Worm (Caenorhabditis elegans): ENCODE measurements around the gene math-24.

Gene math-24

ce11 chrII:1949119-1949518 is 49.1 kb downstream of the math-24 start (continued):
- TF ChIP-seq mep-1 (tag; optimal IDR thresholded peaks at IDR 0.05) (no peak), zfp-3 (GFP tag; conservative IDR thresholded peaks at IDR 0.05) (no peak), ceh-20 (GFP tag; IDR thresholded peaks at IDR 0.05) (no peak), mxl-2 (GFP tag; conservative IDR thresholded peaks at IDR 0.05) (no peak), aha-1 (tag) (peak; percentile 26), nhr-6 (tag; optimal IDR thresholded peaks at IDR 0.05) (peak; percentile 5), duxl-1 (tag; optimal IDR thresholded peaks at IDR 0.05; ENCODE audit: poor library complexity) (peak; percentile 79), zfp-2 (tag; optimal IDR thresholded peaks at IDR 0.05) (no peak), ctbp-1 (GFP tag; IDR thresholded peaks at IDR 0.05) (no peak), php-3 (GFP tag; IDR thresholded peaks at IDR 0.05) (peak; percentile 88), zag-1 (tag; optimal IDR thresholded peaks at IDR 0.05) (no peak), nhr-42 (GFP tag; IDR thresholded peaks at IDR 0.05) (no peak), dpl-1 (GFP tag; optimal IDR thresholded peaks at IDR 0.05) (no peak), hlh-30 (tag; optimal IDR thresholded peaks at IDR 0.05; ENCODE audit: insufficient read depth) (no peak), zip-2 (tag; optimal IDR thresholded peaks at IDR 0.05) (no peak), mdt-29 (GFP tag; IDR thresholded peaks at IDR 0.05) (no peak), lsy-2 (tag; optimal IDR thresholded peaks at IDR 0.05) (no peak), egl-43 (GFP tag; IDR thresholded peaks at IDR 0.05) (no peak), F44E2.7 (GFP tag; IDR thresholded peaks at IDR 0.05) (no peak), unc-62 (GFP tag; optimal IDR thresholded peaks at IDR 0.05 in 1 of 2) (no peak), unc-62 (tag; optimal IDR thresholded peaks at IDR 0.05) (no peak), attf-4 (tag; optimal IDR thresholded peaks at IDR 0.05) (no peak), lim-7 (GFP tag; IDR thresholded peaks at IDR 0.05) (no peak), nhr-237 (tag; optimal IDR thresholded peaks at IDR 0.05) (no peak), ceh-44 (GFP tag; IDR thresholded peaks at IDR 0.05) (no peak), lin-13 (GFP tag; optimal IDR thresholded peaks at IDR 0.05) (no peak), Y75B8A.6 (GFP tag; IDR thresholded peaks at IDR 0.05) (0 out of 2 replicates have a peak, but pooled peaks have one; percentile 64), vab-7 (GFP tag; IDR thresholded peaks at IDR 0.05) (no peak), spr-3 (GFP tag; optimal IDR thresholded peaks at IDR 0.05) (no peak), nhr-41 (GFP tag; IDR thresholded peaks at IDR 0.05) (no peak), hlh-11 (tag; optimal IDR thresholded peaks at IDR 0.05) (peak; percentile 78), skn-1 (tag; optimal IDR thresholded peaks at IDR 0.05) (no peak), snpc-4 (tag; optimal IDR thresholded peaks at IDR 0.05) (no peak), nhr-10 (tag; optimal IDR thresholded peaks at IDR 0.05) (no peak), ZK337.2 (GFP tag; IDR thresholded peaks at IDR 0.05) (no peak), set-16 (GFP tag; IDR thresholded peaks at IDR 0.05) (no peak), nhr-102 (tag; optimal IDR thresholded peaks at IDR 0.05) (no peak), lin-39 (tag; optimal IDR thresholded peaks at IDR 0.05) (no peak), lin-15B (tag; optimal IDR thresholded peaks at IDR 0.05) (no peak), daf-16 (GFP tag; optimal IDR thresholded peaks at IDR 0.05) (no peak), daf-16 (tag; optimal IDR thresholded peaks at IDR 0.05) (peak; percentile 61), tag-97 (GFP tag; IDR thresholded peaks at IDR 0.05) (no peak), F26F4.8 (GFP tag; conservative IDR thresholded peaks at IDR 0.05) (no peak), hmg-1.1 (GFP tag; IDR thresholded peaks at IDR 0.05) (no peak), pqm-1 (tag; optimal IDR thresholded peaks at IDR 0.05) (peak; percentile 87), fkh-10 (GFP tag; optimal IDR thresholded peaks at IDR 0.05) (no peak), aly-2 (tag; optimal IDR thresholded peaks at IDR 0.05) (no peak), ceh-82 (tag; optimal IDR thresholded peaks at IDR 0.05) (no peak), Y5F2A.4 (GFP tag; optimal IDR thresholded peaks at IDR 0.05) (no peak), pha-4 (GFP tag; IDR thresholded peaks at IDR 0.05) (no peak), pha-4 (tag; optimal IDR thresholded peaks at IDR 0.05) (no peak), jun-1 (tag; optimal IDR thresholded peaks at IDR 0.05) (no peak), D1046.2 (GFP tag; IDR thresholded peaks at IDR 0.05) (no peak), daf-19 (GFP tag; conservative IDR thresholded peaks at IDR 0.05) (no peak), ceh-62 (tag; optimal IDR thresholded peaks at IDR 0.05) (no peak)

Measured in whole organism, L4 larva.